Fruit fly (Drosophila melanogaster) whole organism, embryonic: ENCODE results near the gene CG17472.
A peak's percentile ranks its signal among the peaks of the same experiment; 100 is the strongest.

ENCODE experiments used
- Aef1 ChIP-seq: fragments of 200-800 bp; sonication (Bioruptor generic); IDR thresholded peaks from 3 replicates; pipeline ENCODE4 v1.3.6; 2022; ENCODE audit warnings: missing biosample characterization, missing genetic modification characterization
- CG10366 ChIP-seq: fragments of 200-800 bp; sonication (Bioruptor generic); IDR thresholded peaks from 2 replicates; pipeline ENCODE4 v1.3.6; 2022; ENCODE audit warnings: missing biosample characterization, missing genetic modification characterization
- CG10979 ChIP-seq: fragments of 200-800 bp; sonication (Bioruptor generic); optimal IDR thresholded peaks from 2 replicates; lab custom pipeline; 2018; ENCODE audit warnings: missing biosample characterization, mild to moderate bottlenecking, missing genetic modification characterization, moderate library complexity
- CG11504 ChIP-seq: fragments of 200-800 bp; sonication (Bioruptor generic); optimal IDR thresholded peaks from 3 replicates; lab custom pipeline; 2019; ENCODE audit warnings: missing biosample characterization, mild to moderate bottlenecking, missing genetic modification characterization, moderate library complexity
- CG13424 ChIP-seq: fragments of 200-800 bp; sonication (Bioruptor generic); optimal IDR thresholded peaks from 2 replicates; lab custom pipeline; 2019; ENCODE audit warnings: missing biosample characterization, mild to moderate bottlenecking, missing genetic modification characterization, moderate library complexity
- CG14014 ChIP-seq: fragments of 200-800 bp; sonication (Bioruptor generic); IDR thresholded peaks from 2 replicates; pipeline ENCODE4 v1.3.6; 2022; ENCODE audit warnings: missing biosample characterization, missing genetic modification characterization
- CG1647 ChIP-seq: fragments of 200-800 bp; sonication (Bioruptor generic); optimal IDR thresholded peaks from 3 replicates; lab custom pipeline; 2016; ENCODE audit warnings: missing biosample characterization, missing genetic modification characterization
- CG16779 ChIP-seq: fragments of 200-800 bp; sonication (Bioruptor generic); IDR thresholded peaks from 2 replicates; pipeline ENCODE4 v1.3.6; 2022; ENCODE audit warnings: missing biosample characterization, missing genetic modification characterization
- CG17568 ChIP-seq: fragments of 200-800 bp; sonication (Bioruptor generic); optimal IDR thresholded peaks from 2 replicates; lab custom pipeline; 2018; ENCODE audit warnings: missing biosample characterization, mild to moderate bottlenecking, missing genetic modification characterization, moderate library complexity
- CG18011 ChIP-seq: fragments of 200-800 bp; sonication (Bioruptor generic); optimal IDR thresholded peaks from 2 replicates; lab custom pipeline; 2017; ENCODE audit warnings: missing biosample characterization, missing genetic modification characterization, mild to moderate bottlenecking, moderate library complexity, missing genotype
- CG1832 ChIP-seq: fragments of 200-800 bp; sonication (Bioruptor generic); optimal IDR thresholded peaks from 2 replicates; lab custom pipeline; 2017; ENCODE audit warnings: missing biosample characterization, mild to moderate bottlenecking, missing genetic modification characterization, inconsistent platforms
- CG2678 ChIP-seq: fragments of 200-800 bp; sonication (Bioruptor generic); optimal IDR thresholded peaks from 3 replicates; lab custom pipeline; 2019; ENCODE audit warnings: missing biosample characterization, mild to moderate bottlenecking, missing genetic modification characterization, moderate library complexity
- CG2889 ChIP-seq: fragments of 200-800 bp; sonication (Bioruptor generic); IDR thresholded peaks from 3 replicates; pipeline ENCODE4 v1.3.6; 2022; ENCODE audit warnings: missing biosample characterization, missing genetic modification characterization
- CG33557 ChIP-seq: fragments of 200-800 bp; sonication (Bioruptor generic); optimal IDR thresholded peaks from 2 replicates; lab custom pipeline; 2019; ENCODE audit warnings: missing biosample characterization, mild to moderate bottlenecking, missing genetic modification characterization, moderate library complexity
- CG4360 ChIP-seq: fragments of 200-800 bp; sonication (Bioruptor generic); IDR thresholded peaks from 2 replicates; pipeline ENCODE4 v1.3.6; 2022; ENCODE audit warnings: missing biosample characterization, missing genetic modification characterization
- CG4707 ChIP-seq: fragments of 200-800 bp; sonication (Bioruptor generic); optimal IDR thresholded peaks from 2 replicates; lab custom pipeline; 2018; ENCODE audit warnings: missing biosample characterization, mild to moderate bottlenecking, missing genetic modification characterization, moderate library complexity
- CG6765 ChIP-seq: fragments of 200-800 bp; sonication (Bioruptor generic); optimal IDR thresholded peaks from 3 replicates; lab custom pipeline; 2017; ENCODE audit warnings: missing biosample characterization, mild to moderate bottlenecking, missing genetic modification characterization
- CG7271 ChIP-seq: fragments of 200-800 bp; sonication (Bioruptor generic); optimal IDR thresholded peaks from 2 replicates; lab custom pipeline; 2018; ENCODE audit warnings: missing biosample characterization, mild to moderate bottlenecking, missing genetic modification characterization, moderate library complexity
- CG9437 ChIP-seq: fragments of 200-800 bp; sonication (Bioruptor generic); optimal IDR thresholded peaks from 2 replicates; lab custom pipeline; 2018; ENCODE audit warnings: missing biosample characterization, mild to moderate bottlenecking, missing genetic modification characterization
- CG9817 ChIP-seq: fragments of 200-800 bp; sonication (Bioruptor generic); optimal IDR thresholded peaks from 2 replicates; lab custom pipeline; 2018; ENCODE audit warnings: missing biosample characterization, mild to moderate bottlenecking, missing genetic modification characterization, moderate library complexity
- CrebB ChIP-seq: fragments of 200-800 bp; sonication (Bioruptor generic); optimal IDR thresholded peaks from 3 replicates; lab custom pipeline; 2018; ENCODE audit warnings: missing biosample characterization, mild to moderate bottlenecking, missing genetic modification characterization
- D19A ChIP-seq: fragments of 200-800 bp; optimal IDR thresholded peaks from 3 replicates; lab custom pipeline; 2019; ENCODE audit warnings: missing biosample characterization, mild to moderate bottlenecking, missing genetic modification characterization, moderate library complexity
- Doc2 ChIP-seq: fragments of 200-800 bp; sonication (Bioruptor generic); IDR thresholded peaks from 2 replicates; pipeline ENCODE4 v1.3.6; 2022; ENCODE audit warnings: missing biosample characterization, missing genetic modification characterization
- Dp ChIP-seq: fragments of 200-800 bp; sonication (Bioruptor generic); optimal IDR thresholded peaks from 2 replicates; lab custom pipeline; 2018; ENCODE audit warnings: missing biosample characterization, mild to moderate bottlenecking, missing genetic modification characterization, moderate library complexity
- Drgx ChIP-seq: fragments of 200-800 bp; sonication (Bioruptor generic); IDR thresholded peaks from 2 replicates; pipeline ENCODE4 v1.3.6; 2022; ENCODE audit warnings: missing biosample characterization, missing genetic modification characterization
- GATAe ChIP-seq: fragments of 200-800 bp; sonication (Bioruptor generic); conservative IDR thresholded peaks from 2 replicates; pipeline ENCODE4 v1.3.6; 2022; ENCODE audit warnings: missing biosample characterization, missing genetic modification characterization
- HmgZ ChIP-seq: fragments of 200-800 bp; sonication (Bioruptor generic); optimal IDR thresholded peaks from 2 replicates; lab custom pipeline; 2018; ENCODE audit warnings: missing biosample characterization, mild to moderate bottlenecking, missing genetic modification characterization
- Lim3 ChIP-seq: fragments of 200-800 bp; sonication (Bioruptor generic); IDR thresholded peaks from 2 replicates; pipeline ENCODE4 v1.3.6; 2022; ENCODE audit warnings: missing biosample characterization, missing genetic modification characterization
- Oaz ChIP-seq: fragments of 200-800 bp; sonication (Bioruptor generic); IDR thresholded peaks from 2 replicates; pipeline ENCODE4 v1.3.6; 2022; ENCODE audit warnings: missing biosample characterization, missing genetic modification characterization
- Scr ChIP-seq: fragments of 200-800 bp; sonication (Bioruptor generic); IDR thresholded peaks from 2 replicates; pipeline ENCODE4 v1.3.6; 2022; ENCODE audit warnings: missing biosample characterization, missing genetic modification characterization; ENCODE audit not compliant: partially characterized antibody
- Sry-β ChIP-seq: fragments of 200-800 bp; sonication (Bioruptor generic); optimal IDR thresholded peaks from 2 replicates; lab custom pipeline; 2018; ENCODE audit warnings: missing biosample characterization, mild to moderate bottlenecking, missing genetic modification characterization, moderate library complexity
- Tbp ChIP-seq: fragments of >200 bp; optimal IDR thresholded peaks from 2 replicates; lab custom pipeline; 2018; ENCODE audit warnings: missing biosample characterization, missing genetic modification characterization
- ap ChIP-seq: fragments of 200-800 bp; sonication (Bioruptor generic); IDR thresholded peaks from 2 replicates; pipeline ENCODE4 v1.3.6; 2022; ENCODE audit warnings: missing biosample characterization, missing genetic modification characterization
- eve ChIP-seq, 2 experiments: fragments of >200 bp; optimal IDR thresholded peaks; 2 replicates each; lab custom pipeline; 2017; ENCODE audit warnings: missing biosample characterization in 2 of 2, missing genetic modification characterization in 2 of 2
- hth ChIP-seq: fragments of >200 bp; optimal IDR thresholded peaks from 2 replicates; lab custom pipeline; 2017; ENCODE audit warnings: inconsistent platforms
- kah ChIP-seq: fragments of 200-800 bp; sonication (Bioruptor generic); optimal IDR thresholded peaks from 2 replicates; lab custom pipeline; 2018; ENCODE audit warnings: missing biosample characterization, mild to moderate bottlenecking, missing genetic modification characterization
- knrl ChIP-seq: fragments of 200-800 bp; sonication (Bioruptor generic); IDR thresholded peaks from 3 replicates; pipeline ENCODE4 v1.3.6; 2022; ENCODE audit warnings: missing biosample characterization, missing genetic modification characterization; ENCODE audit not compliant: partially characterized antibody
- lab ChIP-seq: fragments of 200-800 bp; sonication (Bioruptor generic); optimal IDR thresholded peaks from 3 replicates; lab custom pipeline; 2017; ENCODE audit warnings: missing biosample characterization, missing genetic modification characterization, mild to moderate bottlenecking, moderate library complexity, missing genetic modification reagents
- lilli ChIP-seq: fragments of 200-800 bp; sonication (Bioruptor generic); optimal IDR thresholded peaks from 3 replicates; lab custom pipeline; 2016; ENCODE audit warnings: missing biosample characterization, missing genetic modification characterization
- mirr ChIP-seq: fragments of 200-800 bp; sonication (Bioruptor generic); optimal IDR thresholded peaks from 3 replicates; lab custom pipeline; 2018; ENCODE audit warnings: missing biosample characterization, mild to moderate bottlenecking, missing genetic modification characterization
- pnt ChIP-seq: fragments of 200-800 bp; sonication (Bioruptor generic); optimal IDR thresholded peaks from 3 replicates; lab custom pipeline; 2016; ENCODE audit warnings: missing biosample characterization, missing genetic modification characterization
- prd ChIP-seq, 3 experiments: fragments of >200 bp in 2 of 3; fragments of 200-800 bp in 1 of 3; sonication (Bioruptor generic) in 1 of 3; optimal IDR thresholded peaks in 2 of 3; IDR thresholded peaks in 1 of 3; 2 replicates in 2 of 3; 3 replicates in 1 of 3; pipeline versions ENCODE4 v1.3.6 to Lab custom; 2017 to 2022; ENCODE audit warnings: missing biosample characterization in 1 of 3, missing genetic modification characterization in 1 of 3
- pros ChIP-seq: fragments of 200-800 bp; sonication (Bioruptor generic); optimal IDR thresholded peaks from 3 replicates; lab custom pipeline; 2019; ENCODE audit warnings: missing biosample characterization, mild to moderate bottlenecking, missing genetic modification characterization, moderate library complexity
- sc ChIP-seq, 3 experiments: fragments of >200 bp in 2 of 3; fragments of 200-800 bp in 1 of 3; sonication (Bioruptor generic) in 1 of 3; optimal IDR thresholded peaks; 2 replicates in 2 of 3; 3 replicates in 1 of 3; lab custom pipeline; 2017; ENCODE audit warnings: mild to moderate bottlenecking in 1 of 3, missing biosample characterization in 1 of 3, missing genetic modification characterization in 1 of 3, missing genetic modification reagents in 1 of 3
- sens-2 ChIP-seq: fragments of 200-800 bp; sonication (Bioruptor generic); IDR thresholded peaks from 2 replicates; pipeline ENCODE4 v1.3.6; 2022; ENCODE audit warnings: missing biosample characterization, missing genetic modification characterization
- seq ChIP-seq: fragments of 200-800 bp; sonication (Bioruptor generic); IDR thresholded peaks from 2 replicates; pipeline ENCODE4 v1.3.6; 2022; ENCODE audit warnings: missing biosample characterization, missing genetic modification characterization
- slou ChIP-seq: fragments of 200-800 bp; sonication (Bioruptor generic); optimal IDR thresholded peaks from 3 replicates; lab custom pipeline; 2016; ENCODE audit warnings: missing biosample characterization, missing genetic modification characterization
- sna ChIP-seq: fragments of 200-800 bp; sonication (Bioruptor generic); IDR thresholded peaks from 2 replicates; pipeline ENCODE4 v1.3.6; 2022; ENCODE audit warnings: missing biosample characterization, missing genetic modification characterization; ENCODE audit not compliant: partially characterized antibody
- ssp ChIP-seq: fragments of 200-800 bp; sonication (Bioruptor generic); IDR thresholded peaks from 2 replicates; pipeline ENCODE4 v1.3.6; 2022; ENCODE audit warnings: missing biosample characterization, missing genetic modification characterization
- yki ChIP-seq: fragments of >200 bp; optimal IDR thresholded peaks from 3 replicates; lab custom pipeline; 2018

The CG17472 gene

dm6 chr2L:20645394-20645869 lies 11.1 kb downstream of the CG17472 start, which contains the start of the genes phr6-4 and CG2608 (continued):
- TF ChIP-seq Tbp (GFP tag; lab: Kevin White, UChicago) (no peak), slou (peak; percentile 87), prd (optimal IDR thresholded peaks at IDR 0.05; lab: Kevin White, UChicago) (no peak), prd (GFP tag; IDR thresholded peaks at IDR 0.05; lab: Robert Waterston, UW) (peak; percentile 90), CG10366 (peak; percentile 82), Lim3 (GFP tag; lab: Robert Waterston, UW) (0 out of 2 replicates have a peak, but pooled peaks have one; percentile 43), ssp (GFP tag; lab: Robert Waterston, UW) (no peak), D19A (tag; lab: Kevin White, UChicago) (peak; percentile 90), CG2889 (GFP tag; lab: Robert Waterston, UW) (peak; percentile 91), CG13424 (peak; percentile 95), Aef1 (GFP tag; lab: Robert Waterston, UW) (peak; percentile 82), eve (GFP tag; optimal IDR thresholded peaks at IDR 0.05; lab: Kevin White, UChicago) (no peak), CG14014 (GFP tag; lab: Robert Waterston, UW) (peak; percentile 85), GATAe (peak; percentile 49), CG9437 (GFP tag; lab: Kevin White, UChicago) (peak; percentile 90), CG33557 (GFP tag; lab: Kevin White, UChicago) (peak; percentile 93), CrebB (peak; percentile 86), pros (no peak), sc (optimal IDR thresholded peaks at IDR 0.05; lab: Kevin White, UChicago) (no peak), sc (GFP tag; optimal IDR thresholded peaks at IDR 0.05; lab: Kevin White, UChicago) (peak; percentile 86), CG17568 (GFP tag; lab: Kevin White, UChicago) (peak; percentile 90), Oaz (peak; percentile 82), CG1832 (GFP tag; lab: Kevin White, UChicago) (no peak), CG6765 (GFP tag; lab: Kevin White, UChicago) (peak; percentile 85), CG16779 (GFP tag; lab: Robert Waterston, UW) (no peak), CG4707 (GFP tag; lab: Kevin White, UChicago) (peak; percentile 66), CG11504 (tag; lab: Kevin White, UChicago) (peak; percentile 92), Scr (GFP tag; lab: Robert Waterston, UW) (no peak), sens-2 (peak; percentile 30; the same call in 1 of the 2 replicates), lilli (GFP tag; lab: Kevin White, UChicago) (peak; percentile 93), knrl (GFP tag; lab: Robert Waterston, UW) (no peak), CG2678 (tag; lab: Kevin White, UChicago) (peak; percentile 96), sna (GFP tag; lab: Robert Waterston, UW) (no peak), Drgx (GFP tag; lab: Robert Waterston, UW) (peak; percentile 91), mirr (GFP tag; lab: Kevin White, UChicago) (peak; percentile 79), Doc2 (peak; percentile 64; the same call in 1 of the 2 replicates), Sry-β (GFP tag; lab: Kevin White, UChicago) (peak; percentile 41), Dp (peak; percentile 70), ap (GFP tag; lab: Robert Waterston, UW) (peak; percentile 60; the same call in 1 of the 2 replicates), seq (GFP tag; lab: Robert Waterston, UW) (peak; percentile 86), kah (GFP tag; lab: Kevin White, UChicago) (peak; percentile 70), pnt (peak; percentile 91), CG7271 (peak; percentile 49), HmgZ (tag; lab: Kevin White, UChicago) (peak; percentile 94), hth (no peak), CG9817 (tag; lab: Kevin White, UChicago) (peak; percentile 90), CG10979 (peak; percentile 93), CG18011 (GFP tag; lab: Kevin White, UChicago) (peak; percentile 82), lab (GFP tag; lab: Kevin White, UChicago) (peak; percentile 94), CG1647 (GFP tag; lab: Kevin White, UChicago) (peak; percentile 82), yki (lab: Kevin White, UChicago) (no peak), CG4360 (GFP tag; lab: Robert Waterston, UW) (no peak)
